Fruit fly (Drosophila melanogaster) S2 (cell line): Measurements from ENCODE around the gene CG14659.

Source experiments
- CG8478 ChIP-seq: fragments of >200 bp; optimal IDR thresholded peaks from 2 replicates; lab custom pipeline; 2018
- CTCF ChIP-seq, 2 experiments: fragments of >200 bp; optimal IDR thresholded peaks; 2 replicates each; lab custom pipeline; 2018

DNA sequence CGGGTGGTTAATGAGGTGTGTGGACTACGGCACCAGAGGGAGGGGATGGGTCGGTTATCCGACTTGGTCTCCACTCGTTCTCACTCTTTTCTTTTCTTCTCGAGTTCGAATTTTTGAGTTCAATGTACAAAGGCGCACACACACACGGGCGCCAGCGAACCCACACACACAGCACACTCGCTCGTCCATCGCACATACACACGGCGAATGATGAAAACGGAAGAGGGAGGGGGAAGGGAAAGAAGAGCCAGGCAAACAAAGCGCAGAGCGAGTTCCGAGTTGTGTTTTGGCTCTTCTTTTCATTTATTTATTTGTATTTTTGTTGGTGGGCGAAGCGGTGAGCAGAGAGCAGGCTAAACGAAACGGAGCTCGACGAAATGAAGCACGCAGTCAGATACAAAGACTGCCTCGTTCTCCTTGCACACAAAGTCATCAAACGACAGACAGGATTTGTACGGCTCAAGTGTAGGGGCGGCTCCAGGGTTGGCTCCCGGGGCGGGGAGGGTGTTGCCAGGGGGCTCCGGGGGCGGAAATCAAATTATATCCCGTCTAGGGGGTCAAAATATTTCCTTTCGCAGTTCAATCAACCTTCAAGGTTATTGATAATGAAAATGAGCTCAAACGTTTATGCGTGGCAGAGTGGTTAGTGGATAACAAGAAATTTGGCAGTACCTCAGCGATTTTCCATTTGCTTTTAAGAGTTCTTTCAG, 21.0 kb downstream of the CG14659 start:
- TF ChIP-seq CG8478 (lab: Kevin White, UChicago): no peak
- no peak for TF ChIP-seq CTCF (optimal IDR thresholded peaks at IDR 0.05; lab: Kevin White, UChicago)
